Worm (Caenorhabditis elegans): ENCODE results near the gene Y53G8AL.1.
"Not testable (repeated sequence)": the region's sequence is repeated elsewhere in the genome, so short reads cannot be mapped to it uniquely, and the experiment has no call there.

Gene Y53G8AL.1

ce11 chrIII:3258306-3258705 lies 25.4 kb downstream of the Y53G8AL.1 start, which contains the start of gene nspg-7.2:
TSS of gene nspg-7.2 (minus strand) at chrIII:3258406.
- TF ChIP-seq ceh-82 (tag; optimal IDR thresholded peaks at IDR 0.05): no peak
- TF ChIP-seq nhr-25 (tag; optimal IDR thresholded peaks at IDR 0.05): no peak
- TF ChIP-seq sma-3 (GFP tag; optimal IDR thresholded peaks at IDR 0.05): no peak
- no peak for TF ChIP-seq dmd-4 (tag; optimal IDR thresholded peaks at IDR 0.05)
- TF ChIP-seq lin-39 (tag; optimal IDR thresholded peaks at IDR 0.05): no peak
- no peak for TF ChIP-seq gmeb-1 (tag; optimal IDR thresholded peaks at IDR 0.05)
- no peak for TF ChIP-seq C34F6.9 (tag; optimal IDR thresholded peaks at IDR 0.05)
- TF ChIP-seq mdl-1 (tag; optimal IDR thresholded peaks at IDR 0.05): no peak
- no peak for TF ChIP-seq nhr-237 (tag; optimal IDR thresholded peaks at IDR 0.05)
- no peak for TF ChIP-seq ZK546.5 (tag; optimal IDR thresholded peaks at IDR 0.05)
- no peak for TF ChIP-seq unc-55 (GFP tag; optimal IDR thresholded peaks at IDR 0.05)

ce11 chrIII:3259691-3260090 lies 26.8 kb downstream of the Y53G8AL.1 start, which contains the start of gene Y53G8AM.6:
TSS of gene Y53G8AM.6 (minus strand) at chrIII:3259791.
- not testable (repeated sequence) for TF ChIP-seq nhr-11 (tag; optimal IDR thresholded peaks at IDR 0.05); ztf-1 (GFP tag; conservative IDR thresholded peaks at IDR 0.05); nhr-10 (tag; optimal IDR thresholded peaks at IDR 0.05)

- TF ChIP-seq mbf-1 (tag; optimal IDR thresholded peaks at IDR 0.05): no peak
- TF ChIP-seq skn-1 (tag; optimal IDR thresholded peaks at IDR 0.05): no peak
- no peak for TF ChIP-seq sma-9 (GFP tag; optimal IDR thresholded peaks at IDR 0.05)
- TF ChIP-seq sma-9 (tag; optimal IDR thresholded peaks at IDR 0.05): no peak
- TF ChIP-seq nhr-77 (tag; optimal IDR thresholded peaks at IDR 0.05): no peak
- no peak for TF ChIP-seq unc-55 (GFP tag; optimal IDR thresholded peaks at IDR 0.05)
- TF ChIP-seq lsy-2 (tag; optimal IDR thresholded peaks at IDR 0.05): no peak
- no peak for TF ChIP-seq egl-27 (tag; optimal IDR thresholded peaks at IDR 0.05)
- TF ChIP-seq F13H6.1 (tag; optimal IDR thresholded peaks at IDR 0.05): no peak
- no peak for TF ChIP-seq aly-2 (tag; optimal IDR thresholded peaks at IDR 0.05)
- TF ChIP-seq nhr-129 (tag; optimal IDR thresholded peaks at IDR 0.05): no peak
- no peak for TF ChIP-seq ceh-82 (tag; optimal IDR thresholded peaks at IDR 0.05)
- no peak for TF ChIP-seq ceh-16 (tag; optimal IDR thresholded peaks at IDR 0.05)
- TF ChIP-seq nhr-12 (tag; optimal IDR thresholded peaks at IDR 0.05): no peak
- TF ChIP-seq mab-5 (tag; optimal IDR thresholded peaks at IDR 0.05): no peak
- no peak for TF ChIP-seq blmp-1 (tag; optimal IDR thresholded peaks at IDR 0.05; ENCODE audit: insufficient read depth)
- no peak for TF ChIP-seq sem-4 (tag; optimal IDR thresholded peaks at IDR 0.05)
- TF ChIP-seq lin-39 (tag; optimal IDR thresholded peaks at IDR 0.05): no peak
- TF ChIP-seq ztf-11 (tag; optimal IDR thresholded peaks at IDR 0.05): no peak
- no peak for TF ChIP-seq mdl-1 (tag; optimal IDR thresholded peaks at IDR 0.05)
Observed at ce11 chrIII:3263696-3264095, 30.8 kb downstream of the Y53G8AL.1 start.

ce11 chrIII:3266602-3267001 lies 33.7 kb downstream of the Y53G8AL.1 start, which contains the start of gene Y53G8AM.7:
TSS of gene Y53G8AM.7 (minus strand) at chrIII:3266702.
- TF ChIP-seq crh-2 (tag; optimal IDR thresholded peaks at IDR 0.05) (no peak), C34F6.9 (tag; optimal IDR thresholded peaks at IDR 0.05) (no peak), dmd-4 (tag; optimal IDR thresholded peaks at IDR 0.05) (no peak), gmeb-1 (tag; optimal IDR thresholded peaks at IDR 0.05) (no peak), lin-11 (tag; optimal IDR thresholded peaks at IDR 0.05) (no peak), sma-3 (GFP tag; optimal IDR thresholded peaks at IDR 0.05) (no peak), nhr-237 (tag; optimal IDR thresholded peaks at IDR 0.05) (no peak), lin-39 (tag; optimal IDR thresholded peaks at IDR 0.05) (no peak), F13H6.1 (tag; optimal IDR thresholded peaks at IDR 0.05) (no peak), ceh-82 (tag; optimal IDR thresholded peaks at IDR 0.05) (no peak), elt-3 (tag; optimal IDR thresholded peaks at IDR 0.05) (no peak), nhr-10 (tag; optimal IDR thresholded peaks at IDR 0.05) (no peak), mdl-1 (tag; optimal IDR thresholded peaks at IDR 0.05) (no peak)

ce11 chrIII:3271682-3272081 lies 38.8 kb downstream of the Y53G8AL.1 start:
- no peak for TF ChIP-seq lin-11 (tag; optimal IDR thresholded peaks at IDR 0.05)
- TF ChIP-seq skn-1 (tag; optimal IDR thresholded peaks at IDR 0.05): no peak
- peak; percentile 79 for TF ChIP-seq nhr-6 (tag; optimal IDR thresholded peaks at IDR 0.05)
- TF ChIP-seq nhr-237 (tag; optimal IDR thresholded peaks at IDR 0.05): no peak
- TF ChIP-seq dmd-4 (tag; optimal IDR thresholded peaks at IDR 0.05): no peak
- peak; percentile 48 for TF ChIP-seq fos-1 (tag; optimal IDR thresholded peaks at IDR 0.05)
- TF ChIP-seq zag-1 (tag; optimal IDR thresholded peaks at IDR 0.05): no peak
- no peak for TF ChIP-seq unc-39 (tag; optimal IDR thresholded peaks at IDR 0.05)
- peak; percentile 80 for TF ChIP-seq sem-4 (tag; optimal IDR thresholded peaks at IDR 0.05)
- TF ChIP-seq sma-9 (GFP tag; optimal IDR thresholded peaks at IDR 0.05): peak; percentile 63
- TF ChIP-seq sma-9 (tag; optimal IDR thresholded peaks at IDR 0.05): no peak
- TF ChIP-seq crh-2 (tag; optimal IDR thresholded peaks at IDR 0.05): peak; percentile 66
- TF ChIP-seq egl-27 (tag; optimal IDR thresholded peaks at IDR 0.05): peak; percentile 19
- TF ChIP-seq R02D3.7 (tag; optimal IDR thresholded peaks at IDR 0.05): no peak
- TF ChIP-seq snpc-4 (tag; optimal IDR thresholded peaks at IDR 0.05): peak; percentile 49
- no peak for TF ChIP-seq elt-1 (tag; optimal IDR thresholded peaks at IDR 0.05)
- peak; percentile 67 for TF ChIP-seq sma-3 (GFP tag; optimal IDR thresholded peaks at IDR 0.05)
- TF ChIP-seq alr-1 (tag; optimal IDR thresholded peaks at IDR 0.05): no peak
- TF ChIP-seq nhr-129 (tag; optimal IDR thresholded peaks at IDR 0.05): peak; percentile 77
- TF ChIP-seq lsy-2 (tag; optimal IDR thresholded peaks at IDR 0.05): peak; percentile 25 to 77
- TF ChIP-seq nhr-12 (tag; optimal IDR thresholded peaks at IDR 0.05): no peak
- TF ChIP-seq mdl-1 (tag; optimal IDR thresholded peaks at IDR 0.05): no peak
- no peak for TF ChIP-seq nhr-23 (tag; optimal IDR thresholded peaks at IDR 0.05)
- TF ChIP-seq nhr-77 (tag; optimal IDR thresholded peaks at IDR 0.05): no peak
- TF ChIP-seq unc-55 (GFP tag; optimal IDR thresholded peaks at IDR 0.05): peak; percentile 36
- peak; percentile 91 for TF ChIP-seq F13H6.1 (tag; optimal IDR thresholded peaks at IDR 0.05)
- no peak for TF ChIP-seq peb-1 (tag; optimal IDR thresholded peaks at IDR 0.05)
- TF ChIP-seq ceh-82 (tag; optimal IDR thresholded peaks at IDR 0.05): no peak
- TF ChIP-seq C34F6.9 (tag; optimal IDR thresholded peaks at IDR 0.05): peak; percentile 70

Data from whole organism, L2 larva.